Worm (Caenorhabditis elegans) whole organism, L2 larva: ENCODE data around the gene C35B1.3.

Experiments used
- nhr-11 ChIP-seq: fragments of 150-350 bp; optimal IDR thresholded peaks from 2 replicates; lab custom pipeline; 2014; ENCODE audit warnings: missing biosample characterization, missing genetic modification characterization
- unc-55 ChIP-seq: fragments of 150-350 bp; sonication (generic microtip); optimal IDR thresholded peaks from 3 replicates; lab custom pipeline; 2014; ENCODE audit warnings: missing biosample characterization, missing genetic modification reagents, missing genetic modification characterization
- unc-62 ChIP-seq: fragments of 150-350 bp; optimal IDR thresholded peaks from 2 replicates; lab custom pipeline; 2014; ENCODE audit warnings: missing biosample characterization, missing genetic modification reagents, missing genetic modification characterization

ce11 chrIV:4068480-4068879, 12.5 kb upstream of the C35B1.3 start, which contains the start of gene fbxb-55:
- TF ChIP-seq unc-55 (GFP tag; lab: Kevin White, UChicago) (no peak), nhr-11 (tag; lab: Kevin White, UChicago) (no peak), unc-62 (no peak)
